Worm (Caenorhabditis elegans) whole organism, L4/young adult: ENCODE data around the gene atl-1.

ENCODE experiments used
- W03F9.2 ChIP-seq: fragments of 150-350 bp; optimal IDR thresholded peaks from 2 replicates; lab custom pipeline; 2014; ENCODE audit warnings: missing biosample characterization, missing genetic modification characterization
- dao-5 ChIP-seq: sonication (generic microtip); optimal IDR thresholded peaks from 2 replicates; lab custom pipeline; 2016; ENCODE audit warnings: missing genotype, missing genetic modification characterization, moderate library complexity, missing compliant biosample characterization
- him-1 ChIP-seq: sonication (generic microtip); optimal IDR thresholded peaks from 2 replicates; lab custom pipeline; 2016; ENCODE audit warnings: missing genotype, missing genetic modification reagents, missing genetic modification characterization, missing compliant biosample characterization

- TF ChIP-seq W03F9.2 (tag; lab: Kevin White, UChicago) (no peak), him-1 (tag; lab: Kevin White, UChicago) (no peak), dao-5 (tag; lab: Kevin White, UChicago) (no peak)
Observed at ce11 chrV:9633313-9633712, 12.1 kb downstream of the atl-1 start, which contains the start of gene col-147.
